Fruit fly (Drosophila melanogaster): ENCODE results near the gene Idgf2.

DNA sequence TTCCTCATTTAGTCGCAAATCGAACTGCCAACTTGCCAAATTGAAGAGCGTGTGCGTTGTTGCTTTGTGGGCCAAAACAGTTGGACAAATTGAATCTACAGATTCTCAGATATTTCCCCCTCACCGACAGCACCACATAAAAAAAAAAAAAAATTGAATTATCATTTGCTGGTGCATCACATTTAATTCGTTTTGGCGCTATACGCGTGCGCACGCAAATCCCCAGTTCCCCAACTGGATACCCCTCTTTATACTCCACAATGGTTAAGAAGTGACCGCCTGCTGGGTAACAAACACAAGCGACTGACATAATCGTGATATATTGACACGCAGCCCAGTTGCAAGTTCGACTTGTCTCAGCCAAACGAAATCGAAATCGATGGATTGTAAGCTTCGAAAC is 11.3 kb downstream of the Idgf2 start:
- TF ChIP-seq pum (GFP tag; optimal IDR thresholded peaks at IDR 0.05) (no peak), Neu2 (GFP tag; optimal IDR thresholded peaks at IDR 0.05; ENCODE audit: borderline replicate concordance) (no peak), CG2875 (GFP tag; optimal IDR thresholded peaks at IDR 0.05) (no peak), Aef1 (GFP tag; IDR thresholded peaks at IDR 0.05) (no peak), B-H2 (GFP tag; optimal IDR thresholded peaks at IDR 0.05) (no peak), CG11504 (tag; optimal IDR thresholded peaks at IDR 0.05) (no peak), TFAM (GFP tag; optimal IDR thresholded peaks at IDR 0.05) (no peak), CG11398 (GFP tag; optimal IDR thresholded peaks at IDR 0.05) (no peak), CG7928 (GFP tag; optimal IDR thresholded peaks at IDR 0.05) (no peak), CG10959 (GFP tag; IDR thresholded peaks at IDR 0.05) (no peak), CG16815 (GFP tag; optimal IDR thresholded peaks at IDR 0.05) (no peak), CG17802 (tag; optimal IDR thresholded peaks at IDR 0.05) (no peak)

All from whole organism, embryonic.